Fruit fly (Drosophila melanogaster): Measurements from ENCODE around the gene CG7017.

Gene CG7017

dm6 chr3L:20226153-20226552 lies 14.2 kb upstream of the CG7017 start (continued):
- TF ChIP-seq Hmr (GFP tag; optimal IDR thresholded peaks at IDR 0.05) (no peak), ci (GFP tag; IDR thresholded peaks at IDR 0.05) (no peak), gt (GFP tag; IDR thresholded peaks at IDR 0.05) (no peak), sens-2 (GFP tag; IDR thresholded peaks at IDR 0.05) (no peak), CG2116 (GFP tag; optimal IDR thresholded peaks at IDR 0.05) (peak; percentile 86), gsb (GFP tag; IDR thresholded peaks at IDR 0.05) (no peak), Dp (GFP tag; optimal IDR thresholded peaks at IDR 0.05) (peak; percentile 72), exex (tag; optimal IDR thresholded peaks at IDR 0.05) (peak; percentile 5), CG8944 (GFP tag; optimal IDR thresholded peaks at IDR 0.05) (no peak), Myb (GFP tag; optimal IDR thresholded peaks at IDR 0.05) (peak; percentile 94), rib (GFP tag; IDR thresholded peaks at IDR 0.05) (no peak), hkb (optimal IDR thresholded peaks at IDR 0.05) (peak; percentile 23), hkb (GFP tag; IDR thresholded peaks at IDR 0.05) (no peak), gfzf (GFP tag; optimal IDR thresholded peaks at IDR 0.05) (peak; percentile 91), nmo (GFP tag; optimal IDR thresholded peaks at IDR 0.05) (peak; percentile 38), CG6689 (GFP tag; IDR thresholded peaks at IDR 0.05) (no peak), tx (GFP tag; optimal IDR thresholded peaks at IDR 0.05) (no peak), pros (GFP tag; optimal IDR thresholded peaks at IDR 0.05) (no peak), CG12744 (GFP tag; optimal IDR thresholded peaks at IDR 0.05) (no peak), Xrp1 (GFP tag; IDR thresholded peaks at IDR 0.05) (no peak), CG15601 (tag; optimal IDR thresholded peaks at IDR 0.05) (no peak), CG6683 (GFP tag; optimal IDR thresholded peaks at IDR 0.05) (no peak), Dad (GFP tag; optimal IDR thresholded peaks at IDR 0.05) (no peak), HHEX (GFP tag; optimal IDR thresholded peaks at IDR 0.05) (no peak), ato (GFP tag; IDR thresholded peaks at IDR 0.05; ENCODE audit: partially characterized antibody) (no peak), CG13624 (GFP tag; optimal IDR thresholded peaks at IDR 0.05) (peak; percentile 19), Rx (GFP tag; IDR thresholded peaks at IDR 0.05) (no peak), CG10209 (GFP tag; optimal IDR thresholded peaks at IDR 0.05) (no peak), Deaf1 (tag; optimal IDR thresholded peaks at IDR 0.05) (no peak), Camta (GFP tag; optimal IDR thresholded peaks at IDR 0.05) (no peak), lbe (GFP tag; optimal IDR thresholded peaks at IDR 0.05) (no peak), Ravus (GFP tag; IDR thresholded peaks at IDR 0.05) (no peak), CG7745 (tag; optimal IDR thresholded peaks at IDR 0.05) (no peak), ttk (GFP tag; IDR thresholded peaks at IDR 0.05) (no peak), ara (GFP tag; IDR thresholded peaks at IDR 0.05) (no peak), CG9215 (GFP tag; IDR thresholded peaks at IDR 0.05) (no peak), CG3995 (GFP tag; optimal IDR thresholded peaks at IDR 0.05) (peak; percentile 78), gro (GFP tag; optimal IDR thresholded peaks at IDR 0.05) (no peak), schlank (tag; optimal IDR thresholded peaks at IDR 0.05) (no peak), CrebB (tag; optimal IDR thresholded peaks at IDR 0.05) (no peak), dmrt11E (tag; optimal IDR thresholded peaks at IDR 0.05) (no peak), CG4617 (GFP tag; optimal IDR thresholded peaks at IDR 0.05; ENCODE audit: borderline replicate concordance) (peak; percentile 88), amos (GFP tag; IDR thresholded peaks at IDR 0.05; ENCODE audit: partially characterized antibody) (peak; percentile 12; the same call in 1 of the 2 replicates), CG9817 (tag; optimal IDR thresholded peaks at IDR 0.05) (no peak), gsb-n (tag; optimal IDR thresholded peaks at IDR 0.05) (no peak), Fer2 (tag; optimal IDR thresholded peaks at IDR 0.05) (no peak), CG33213 (GFP tag; optimal IDR thresholded peaks at IDR 0.05) (peak; percentile 36), Trl (optimal IDR thresholded peaks at IDR 0.05) (no peak), Trl (GFP tag; optimal IDR thresholded peaks at IDR 0.05) (no peak), H2.0 (GFP tag; IDR thresholded peaks at IDR 0.05) (no peak), CG11093 (GFP tag; IDR thresholded peaks at IDR 0.05) (no peak), CG13775 (GFP tag; optimal IDR thresholded peaks at IDR 0.05) (no peak), CG4854 (GFP tag; optimal IDR thresholded peaks at IDR 0.05) (no peak)

All from whole organism, embryonic.